Fruit fly (Drosophila melanogaster) whole organism, embryonic: ENCODE data around the gene PRL-1.

Source experiments
- Asciz ChIP-seq: fragments of 200-800 bp; sonication (Bioruptor generic); optimal IDR thresholded peaks from 2 replicates; lab custom pipeline; 2017; ENCODE audit warnings: missing biosample characterization, mild to moderate bottlenecking, missing genetic modification characterization, missing genetic modification reagents
- BEAF-32 ChIP-seq: fragments of 200-800 bp; sonication (Bioruptor generic); optimal IDR thresholded peaks from 3 replicates; lab custom pipeline; 2017; ENCODE audit warnings: missing biosample characterization, missing genetic modification characterization, mild to moderate bottlenecking, moderate library complexity, missing genetic modification reagents
- CG10543 ChIP-seq: fragments of 200-800 bp; sonication (Bioruptor generic); optimal IDR thresholded peaks from 3 replicates; lab custom pipeline; 2017; ENCODE audit warnings: missing biosample characterization, mild to moderate bottlenecking, missing genetic modification characterization, moderate library complexity
- CG11247 ChIP-seq: fragments of 200-800 bp; sonication (Bioruptor generic); IDR thresholded peaks from 2 replicates; pipeline ENCODE4 v1.3.6; 2022; ENCODE audit warnings: missing biosample characterization, missing genetic modification characterization
- CG11504 ChIP-seq: fragments of 200-800 bp; sonication (Bioruptor generic); optimal IDR thresholded peaks from 3 replicates; lab custom pipeline; 2019; ENCODE audit warnings: missing biosample characterization, mild to moderate bottlenecking, missing genetic modification characterization, moderate library complexity
- CG12299 ChIP-seq: fragments of 200-800 bp; sonication (Bioruptor generic); optimal IDR thresholded peaks from 2 replicates; lab custom pipeline; 2018; ENCODE audit warnings: missing biosample characterization, mild to moderate bottlenecking, missing genetic modification characterization
- CG12391 ChIP-seq: fragments of 200-800 bp; sonication (Bioruptor generic); optimal IDR thresholded peaks from 3 replicates; lab custom pipeline; 2018; ENCODE audit warnings: missing biosample characterization, mild to moderate bottlenecking, missing genetic modification characterization, moderate library complexity
- CG12942 ChIP-seq: fragments of 200-800 bp; sonication (Bioruptor generic); optimal IDR thresholded peaks from 3 replicates; lab custom pipeline; 2016; ENCODE audit warnings: missing biosample characterization, missing genetic modification characterization
- CG15269 ChIP-seq: fragments of 200-800 bp; sonication (Bioruptor generic); optimal IDR thresholded peaks from 2 replicates; lab custom pipeline; 2018; ENCODE audit warnings: missing biosample characterization, mild to moderate bottlenecking, missing genetic modification characterization, moderate library complexity
- CG1603 ChIP-seq: fragments of 200-800 bp; sonication (Bioruptor generic); optimal IDR thresholded peaks from 2 replicates; lab custom pipeline; 2019; ENCODE audit warnings: missing biosample characterization, mild to moderate bottlenecking, missing genetic modification characterization, moderate library complexity
- CG16813 ChIP-seq: fragments of 200-800 bp; sonication (Bioruptor generic); IDR thresholded peaks from 3 replicates; pipeline ENCODE4 v1.3.6; 2022; ENCODE audit warnings: missing biosample characterization, missing genetic modification characterization; ENCODE audit not compliant: partially characterized antibody
- CG17361 ChIP-seq: fragments of 200-800 bp; sonication (Bioruptor generic); IDR thresholded peaks from 3 replicates; pipeline ENCODE4 v1.3.6; 2022; ENCODE audit warnings: missing biosample characterization, missing genetic modification characterization
- CG17385 ChIP-seq: fragments of 200-800 bp; sonication (Bioruptor generic); optimal IDR thresholded peaks from 3 replicates; lab custom pipeline; 2018; ENCODE audit warnings: missing biosample characterization, mild to moderate bottlenecking, missing genetic modification characterization
- CG42726 ChIP-seq: fragments of 200-800 bp; sonication (Bioruptor generic); IDR thresholded peaks from 2 replicates; pipeline ENCODE4 v1.3.6; 2022; ENCODE audit warnings: missing biosample characterization, missing genetic modification characterization; ENCODE audit not compliant: partially characterized antibody
- CG4404 ChIP-seq: fragments of 200-800 bp; sonication (Bioruptor generic); IDR thresholded peaks from 2 replicates; pipeline ENCODE4 v1.3.6; 2022; ENCODE audit warnings: missing biosample characterization, missing genetic modification characterization
- CG8924 ChIP-seq: fragments of 200-800 bp; optimal IDR thresholded peaks from 3 replicates; lab custom pipeline; 2019; ENCODE audit warnings: missing biosample characterization, mild to moderate bottlenecking, missing genetic modification characterization, moderate library complexity
- Dad ChIP-seq: fragments of 200-800 bp; sonication (Bioruptor generic); optimal IDR thresholded peaks from 3 replicates; lab custom pipeline; 2016; ENCODE audit warnings: missing biosample characterization, missing genetic modification characterization
- ERR ChIP-seq: fragments of 200-800 bp; sonication (Bioruptor generic); optimal IDR thresholded peaks from 2 replicates; lab custom pipeline; 2016; ENCODE audit warnings: missing biosample characterization, missing genetic modification characterization
- Fer1 ChIP-seq: fragments of 200-800 bp; sonication (Bioruptor generic); optimal IDR thresholded peaks from 2 replicates; lab custom pipeline; 2017; ENCODE audit warnings: missing biosample characterization, mild to moderate bottlenecking, missing genetic modification characterization
- Fer2 ChIP-seq: fragments of 200-800 bp; sonication (Bioruptor generic); optimal IDR thresholded peaks from 2 replicates; lab custom pipeline; 2018; ENCODE audit warnings: missing biosample characterization, mild to moderate bottlenecking, missing genetic modification characterization, moderate library complexity
- HLH4C ChIP-seq: fragments of 200-800 bp; sonication (Bioruptor generic); IDR thresholded peaks from 3 replicates; pipeline ENCODE4 v1.3.6; 2022; ENCODE audit warnings: missing biosample characterization, missing genetic modification characterization; ENCODE audit not compliant: partially characterized antibody
- HLHmδ ChIP-seq: fragments of 200-800 bp; sonication (Bioruptor generic); optimal IDR thresholded peaks from 2 replicates; lab custom pipeline; 2018; ENCODE audit warnings: missing biosample characterization, mild to moderate bottlenecking, missing genetic modification characterization, moderate library complexity
- MESR4 ChIP-seq: fragments of 200-800 bp; sonication (Bioruptor generic); optimal IDR thresholded peaks from 2 replicates; lab custom pipeline; 2018; ENCODE audit warnings: missing biosample characterization, mild to moderate bottlenecking, missing genetic modification characterization, moderate library complexity
- Mad ChIP-seq: fragments of 200-800 bp; sonication (Bioruptor generic); optimal IDR thresholded peaks from 2 replicates; lab custom pipeline; 2016; ENCODE audit warnings: missing biosample characterization, missing genetic modification characterization
- Meics ChIP-seq: fragments of 200-800 bp; sonication (Bioruptor generic); optimal IDR thresholded peaks from 2 replicates; lab custom pipeline; 2017; ENCODE audit warnings: missing biosample characterization, mild to moderate bottlenecking, missing genetic modification characterization
- Nf-YC ChIP-seq: fragments of 200-800 bp; optimal IDR thresholded peaks from 3 replicates; lab custom pipeline; 2019; ENCODE audit warnings: missing biosample characterization, mild to moderate bottlenecking, missing genetic modification characterization, moderate library complexity
- Poxn ChIP-seq: fragments of 200-800 bp; sonication (Bioruptor generic); IDR thresholded peaks from 2 replicates; pipeline ENCODE4 v1.3.6; 2022; ENCODE audit warnings: missing biosample characterization, missing genetic modification characterization
- Spps ChIP-seq: fragments of 200-800 bp; sonication (Bioruptor generic); optimal IDR thresholded peaks from 2 replicates; lab custom pipeline; 2018; ENCODE audit warnings: missing biosample characterization, mild to moderate bottlenecking, missing genetic modification characterization
- TFAM ChIP-seq: fragments of 200-800 bp; sonication (Bioruptor generic); optimal IDR thresholded peaks from 2 replicates; lab custom pipeline; 2017; ENCODE audit warnings: missing biosample characterization, missing genetic modification characterization, inconsistent platforms
- Trl ChIP-seq, 3 experiments: fragments of >200 bp in 2 of 3; fragments of 200-800 bp in 1 of 3; sonication (Bioruptor generic) in 1 of 3; optimal IDR thresholded peaks; 2 replicates in 1 of 3; 3 replicates in 2 of 3; lab custom pipeline; 2016 to 2017; ENCODE audit warnings: missing biosample characterization in 1 of 3, missing genetic modification characterization in 1 of 3
- ara ChIP-seq: fragments of 200-800 bp; sonication (Bioruptor generic); IDR thresholded peaks from 2 replicates; pipeline ENCODE4 v1.3.6; 2022; ENCODE audit warnings: missing biosample characterization, missing genetic modification characterization
- cg ChIP-seq: fragments of 200-800 bp; sonication (Bioruptor generic); optimal IDR thresholded peaks from 3 replicates; lab custom pipeline; 2019; ENCODE audit warnings: missing biosample characterization, mild to moderate bottlenecking, missing genetic modification characterization, moderate library complexity
- ci ChIP-seq: fragments of 200-800 bp; sonication (Bioruptor generic); IDR thresholded peaks from 3 replicates; pipeline ENCODE4 v1.3.6; 2022; ENCODE audit warnings: missing biosample characterization, missing genetic modification characterization
- crp ChIP-seq, 2 experiments: fragments of 200-800 bp; sonication (Bioruptor generic); optimal IDR thresholded peaks; 2 replicates in 1 of 2; 3 replicates in 1 of 2; lab custom pipeline; 2017; ENCODE audit warnings: missing biosample characterization in 2 of 2, missing genetic modification characterization in 2 of 2, mild to moderate bottlenecking in 1 of 2, moderate library complexity in 1 of 2
- da ChIP-seq: fragments of 200-800 bp; sonication (Bioruptor generic); optimal IDR thresholded peaks from 2 replicates; lab custom pipeline; 2016; ENCODE audit warnings: missing biosample characterization, missing genetic modification characterization
- dan ChIP-seq: fragments of 200-800 bp; sonication (Bioruptor generic); IDR thresholded peaks from 2 replicates; pipeline ENCODE4 v1.3.6; 2022; ENCODE audit warnings: missing biosample characterization, missing genetic modification characterization
- exex ChIP-seq: fragments of 200-800 bp; sonication (Bioruptor generic); optimal IDR thresholded peaks from 4 replicates; lab custom pipeline; 2018; ENCODE audit warnings: missing biosample characterization, mild to moderate bottlenecking, missing genetic modification characterization, moderate library complexity
- gcm ChIP-seq: fragments of 200-800 bp; sonication (Bioruptor generic); optimal IDR thresholded peaks from 2 replicates; lab custom pipeline; 2019; ENCODE audit warnings: missing biosample characterization, mild to moderate bottlenecking, missing genetic modification characterization, moderate library complexity
- hb ChIP-seq: fragments of 200-800 bp; sonication (Bioruptor generic); IDR thresholded peaks from 3 replicates; pipeline ENCODE4 v1.3.6; 2022; ENCODE audit warnings: missing biosample characterization, missing genetic modification characterization; ENCODE audit not compliant: partially characterized antibody
- jigr1 ChIP-seq: fragments of 200-800 bp; sonication (Bioruptor generic); IDR thresholded peaks from 3 replicates; pipeline ENCODE4 v1.3.6; 2022; ENCODE audit warnings: missing biosample characterization, missing genetic modification characterization
- lilli ChIP-seq: fragments of 200-800 bp; sonication (Bioruptor generic); optimal IDR thresholded peaks from 3 replicates; lab custom pipeline; 2016; ENCODE audit warnings: missing biosample characterization, missing genetic modification characterization
- nmo ChIP-seq: fragments of 200-800 bp; sonication (Bioruptor generic); optimal IDR thresholded peaks from 2 replicates; lab custom pipeline; 2018; ENCODE audit warnings: missing biosample characterization, mild to moderate bottlenecking, missing genetic modification characterization, moderate library complexity
- otp ChIP-seq: fragments of 200-800 bp; sonication (Bioruptor generic); IDR thresholded peaks from 3 replicates; pipeline ENCODE4, ENCODE4 v1.3.6; 2022; ENCODE audit warnings: missing biosample characterization, missing genetic modification characterization
- scrt ChIP-seq: fragments of 200-800 bp; sonication (Bioruptor generic); optimal IDR thresholded peaks from 2 replicates; lab custom pipeline; 2018; ENCODE audit warnings: missing biosample characterization, mild to moderate bottlenecking, missing genetic modification characterization, moderate library complexity
- seq ChIP-seq: fragments of 200-800 bp; sonication (Bioruptor generic); IDR thresholded peaks from 2 replicates; pipeline ENCODE4 v1.3.6; 2022; ENCODE audit warnings: missing biosample characterization, missing genetic modification characterization
- sug ChIP-seq: fragments of 200-800 bp; optimal IDR thresholded peaks from 2 replicates; lab custom pipeline; 2019; ENCODE audit warnings: missing biosample characterization, mild to moderate bottlenecking, missing genetic modification characterization, moderate library complexity
- tna ChIP-seq: fragments of 200-800 bp; sonication (Bioruptor generic); IDR thresholded peaks from 2 replicates; pipeline ENCODE4 v1.3.6; 2022; ENCODE audit warnings: missing biosample characterization, missing genetic modification characterization; ENCODE audit not compliant: partially characterized antibody
- toy ChIP-seq: fragments of 200-800 bp; sonication (Bioruptor generic); IDR thresholded peaks from 2 replicates; pipeline ENCODE4 v1.3.6; 2022; ENCODE audit warnings: missing biosample characterization, missing genetic modification characterization
- wdn ChIP-seq: fragments of 200-800 bp; sonication (Bioruptor generic); IDR thresholded peaks from 2 replicates; pipeline ENCODE4 v1.3.6; 2022; ENCODE audit warnings: missing biosample characterization, missing genetic modification characterization

Gene PRL-1

DNA sequence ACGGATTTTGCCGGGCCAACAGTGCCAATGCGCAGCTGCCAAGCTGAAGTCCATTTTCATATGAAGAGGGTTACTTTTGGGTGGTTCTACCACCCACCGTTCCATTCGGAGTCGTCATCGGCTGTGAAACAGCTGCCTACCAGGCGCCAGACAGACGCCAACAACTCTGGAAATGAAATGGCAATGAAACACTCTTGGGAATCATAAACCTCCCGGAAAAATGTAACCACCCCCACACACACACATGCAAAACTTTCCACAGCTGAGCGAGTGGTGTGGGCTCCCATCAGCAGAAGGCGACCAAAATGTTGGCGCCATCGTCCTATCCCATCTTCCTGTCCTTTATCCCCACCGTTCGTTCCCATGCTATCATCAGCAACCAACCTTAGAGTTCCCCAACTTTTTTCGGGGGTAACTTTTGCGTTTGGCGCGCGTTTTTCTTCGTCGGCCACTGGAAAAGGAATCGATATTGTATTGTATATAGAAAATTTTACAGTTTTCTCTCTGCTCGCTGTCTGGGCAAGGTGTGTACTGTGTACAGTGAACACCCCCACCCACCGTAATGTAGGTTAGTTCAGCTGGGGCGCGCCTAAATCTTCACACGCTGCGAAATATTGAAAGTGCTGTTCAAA is 17.9 kb upstream of the PRL-1 start (continued):
- TF ChIP-seq seq (0 out of 2 replicates have a peak, but pooled peaks have one; percentile 34), CG11504 (tag; lab: Kevin White, UChicago) (peak; percentile 16), Spps (tag; lab: Kevin White, UChicago) (no peak), lilli (GFP tag; lab: Kevin White, UChicago) (no peak), CG4404 (GFP tag; lab: Robert Waterston, UW) (no peak), exex (tag; lab: Kevin White, UChicago) (no peak), CG12391 (tag; lab: Kevin White, UChicago) (no peak), Fer2 (tag; lab: Kevin White, UChicago) (no peak), HLH4C (no peak), crp (GFP tag; optimal IDR thresholded peaks at IDR 0.05; lab: Kevin White, UChicago) (peak in 1 of 2 experiments; percentile 67), CG12299 (tag; lab: Kevin White, UChicago) (no peak), sug (tag; lab: Kevin White, UChicago) (no peak), cg (peak; percentile 25), Nf-YC (tag; lab: Kevin White, UChicago) (no peak), Meics (GFP tag; lab: Kevin White, UChicago) (no peak), CG42726 (GFP tag; lab: Robert Waterston, UW) (no peak), tna (GFP tag; lab: Robert Waterston, UW) (no peak), wdn (GFP tag; lab: Robert Waterston, UW) (no peak), scrt (GFP tag; lab: Kevin White, UChicago) (no peak), jigr1 (no peak), BEAF-32 (GFP tag; lab: Kevin White, UChicago) (no peak), ERR (GFP tag; lab: Kevin White, UChicago) (no peak), CG12942 (no peak), Fer1 (no peak), CG11247 (no peak), toy (no peak), dan (GFP tag; lab: Robert Waterston, UW) (no peak), gcm (GFP tag; lab: Kevin White, UChicago) (no peak), HLHmδ (no peak), ara (GFP tag; lab: Robert Waterston, UW) (no peak), CG15269 (tag; lab: Kevin White, UChicago) (no peak), Dad (GFP tag; lab: Kevin White, UChicago) (no peak), da (GFP tag; lab: Kevin White, UChicago) (no peak), ci (GFP tag; lab: Robert Waterston, UW) (no peak), CG8924 (no peak), Mad (GFP tag; lab: Kevin White, UChicago) (no peak), otp (GFP tag; lab: Robert Waterston, UW) (no peak), CG1603 (tag; lab: Kevin White, UChicago) (no peak), CG10543 (GFP tag; lab: Kevin White, UChicago) (no peak), CG16813 (GFP tag; lab: Robert Waterston, UW) (no peak), hb (no peak), MESR4 (no peak), Trl (optimal IDR thresholded peaks at IDR 0.05; lab: Kevin White, UChicago) (peak in 1 of 2 experiments; percentile 2), Trl (GFP tag; optimal IDR thresholded peaks at IDR 0.05; lab: Kevin White, UChicago) (no peak), CG17361 (no peak), Poxn (GFP tag; lab: Robert Waterston, UW) (no peak), CG17385 (GFP tag; lab: Kevin White, UChicago) (no peak), nmo (no peak), TFAM (no peak), Asciz (GFP tag; lab: Kevin White, UChicago) (no peak)
